Fruit fly (Drosophila melanogaster) whole organism, adult: Measurements from ENCODE around the gene CG44174.

Source experiments
- CG11617 ChIP-seq: fragments of 200-800 bp; sonication (Bioruptor generic); optimal IDR thresholded peaks from 2 replicates; lab custom pipeline; 2017; ENCODE audit warnings: mild to moderate bottlenecking, missing biosample characterization, missing genetic modification reagents, missing genetic modification characterization
- CG12768 ChIP-seq: fragments of 200-800 bp; sonication (Bioruptor generic); optimal IDR thresholded peaks from 2 replicates; lab custom pipeline; 2017; ENCODE audit warnings: missing biosample characterization, missing genetic modification characterization, mild to moderate bottlenecking, moderate library complexity, missing genetic modification reagents
- CG14711 ChIP-seq: fragments of 200-800 bp; sonication (Bioruptor generic); optimal IDR thresholded peaks from 2 replicates; lab custom pipeline; 2018; ENCODE audit warnings: missing biosample characterization, mild to moderate bottlenecking, missing genetic modification characterization, moderate library complexity
- CG1620 ChIP-seq: fragments of 200-800 bp; sonication (Bioruptor generic); optimal IDR thresholded peaks from 2 replicates; lab custom pipeline; 2016; ENCODE audit warnings: missing biosample characterization, missing genetic modification characterization
- CG33017 ChIP-seq: fragments of 200-800 bp; sonication (Bioruptor generic); optimal IDR thresholded peaks from 2 replicates; lab custom pipeline; 2018; ENCODE audit warnings: missing biosample characterization, mild to moderate bottlenecking, missing genetic modification characterization, moderate library complexity
- CG5204 ChIP-seq: fragments of 200-800 bp; sonication (Bioruptor generic); optimal IDR thresholded peaks from 2 replicates; lab custom pipeline; 2016; ENCODE audit warnings: missing biosample characterization, missing genetic modification characterization
- CG7045 ChIP-seq: fragments of 200-800 bp; sonication (Bioruptor generic); optimal IDR thresholded peaks from 2 replicates; lab custom pipeline; 2017; ENCODE audit warnings: missing biosample characterization, mild to moderate bottlenecking, missing genetic modification characterization
- CG7101 ChIP-seq: fragments of 200-800 bp; sonication (Bioruptor generic); optimal IDR thresholded peaks from 2 replicates; lab custom pipeline; 2018; ENCODE audit warnings: missing biosample characterization, mild to moderate bottlenecking, missing genetic modification characterization, moderate library complexity
- Clk ChIP-seq: fragments of 200-800 bp; sonication (Bioruptor generic); optimal IDR thresholded peaks from 2 replicates; lab custom pipeline; 2017; ENCODE audit warnings: missing biosample characterization, missing genetic modification characterization
- Crg-1 ChIP-seq: fragments of 200-800 bp; sonication (Bioruptor generic); optimal IDR thresholded peaks from 2 replicates; lab custom pipeline; 2016; ENCODE audit warnings: missing biosample characterization, missing genetic modification characterization
- Hr96 ChIP-seq: fragments of 200-800 bp; sonication (Bioruptor generic); optimal IDR thresholded peaks from 2 replicates; lab custom pipeline; 2016; ENCODE audit warnings: missing biosample characterization, missing genetic modification characterization
- Mnt ChIP-seq: fragments of 200-800 bp; sonication (Bioruptor generic); optimal IDR thresholded peaks from 2 replicates; lab custom pipeline; 2016; ENCODE audit warnings: missing biosample characterization, mild to moderate bottlenecking, missing genetic modification characterization
- bab1 ChIP-seq: fragments of 200-800 bp; sonication (Bioruptor generic); optimal IDR thresholded peaks from 3 replicates; lab custom pipeline; 2019; ENCODE audit warnings: missing biosample characterization, mild to moderate bottlenecking, missing genetic modification characterization, moderate library complexity
- cic ChIP-seq: fragments of 200-800 bp; sonication (Bioruptor generic); optimal IDR thresholded peaks from 2 replicates; lab custom pipeline; 2017; ENCODE audit warnings: missing biosample characterization, mild to moderate bottlenecking, missing genetic modification characterization, moderate library complexity
- cnc ChIP-seq, 2 experiments: fragments of >200 bp; optimal IDR thresholded peaks; 2 replicates each; lab custom pipeline; 2017
- kay ChIP-seq: fragments of 200-800 bp; sonication (Bioruptor generic); peaks from one replicate; lab custom pipeline; 2016; ENCODE audit warnings: missing biosample characterization, missing genetic modification characterization, borderline replicate concordance
- ovo ChIP-seq: fragments of 200-800 bp; sonication (Bioruptor generic); optimal IDR thresholded peaks from 2 replicates; lab custom pipeline; 2016; ENCODE audit warnings: missing biosample characterization, missing genetic modification characterization
- pad ChIP-seq: fragments of 200-800 bp; sonication (Bioruptor generic); optimal IDR thresholded peaks from 3 replicates; lab custom pipeline; 2017; ENCODE audit warnings: missing biosample characterization, missing genetic modification characterization, mild to moderate bottlenecking, moderate library complexity, missing genetic modification reagents
- tj ChIP-seq: fragments of 200-800 bp; sonication (Bioruptor generic); optimal IDR thresholded peaks from 3 replicates; lab custom pipeline; 2017; ENCODE audit warnings: missing biosample characterization, mild to moderate bottlenecking, missing genetic modification characterization, moderate library complexity

Gene CG44174

dm6 chr3R:19321457-19322172 lies 24.1 kb upstream of the CG44174 start:
- no peak for TF ChIP-seq CG11617
- no peak for TF ChIP-seq CG12768 (GFP tag; lab: Kevin White, UChicago)
- peak; percentile 39 for TF ChIP-seq tj
- peak; percentile 28 for TF ChIP-seq ovo (GFP tag; lab: Kevin White, UChicago)
- peak; percentile 23 for TF ChIP-seq bab1 (GFP tag; lab: Kevin White, UChicago)

dm6 chr3R:19319433-19319832 lies 21.9 kb upstream of the CG44174 start:
- TF ChIP-seq kay (GFP tag; lab: Kevin White, UChicago) (no peak), CG14711 (tag; lab: Kevin White, UChicago) (no peak), tj (no peak), Hr96 (GFP tag; lab: Kevin White, UChicago) (no peak), ovo (GFP tag; lab: Kevin White, UChicago) (no peak)

dm6 chr3R:19318452-19318851 lies 21.0 kb upstream of the CG44174 start:
- no peak for TF ChIP-seq CG33017
- no peak for TF ChIP-seq bab1 (GFP tag; lab: Kevin White, UChicago)
- no peak for TF ChIP-seq Crg-1 (GFP tag; lab: Kevin White, UChicago)

dm6 chr3R:19317184-19317747 lies 19.8 kb upstream of the CG44174 start:
- TF ChIP-seq cnc (optimal IDR thresholded peaks at IDR 0.05; lab: Kevin White, UChicago) (no peak), ovo (GFP tag; lab: Kevin White, UChicago) (no peak), CG33017 (no peak), CG7045 (no peak), cic (GFP tag; lab: Kevin White, UChicago) (no peak)

- TF ChIP-seq CG1620 (GFP tag; lab: Kevin White, UChicago) (no peak), CG12768 (GFP tag; lab: Kevin White, UChicago) (no peak), kay (GFP tag; lab: Kevin White, UChicago) (no peak)
These were observed 16.8 kb upstream of the CG44174 start for dm6 chr3R:19314283-19314682.

dm6 chr3R:19313200-19313599 lies 15.7 kb upstream of the CG44174 start:
- TF ChIP-seq CG33017: no peak
- TF ChIP-seq cnc (optimal IDR thresholded peaks at IDR 0.05; lab: Kevin White, UChicago): no peak
- no peak for TF ChIP-seq CG7101 (tag; lab: Kevin White, UChicago)
- TF ChIP-seq kay (GFP tag; lab: Kevin White, UChicago): no peak
- TF ChIP-seq cic (GFP tag; lab: Kevin White, UChicago): no peak
- no peak for TF ChIP-seq Crg-1 (GFP tag; lab: Kevin White, UChicago)
- no peak for TF ChIP-seq CG12768 (GFP tag; lab: Kevin White, UChicago)

dm6 chr3R:19312281-19312827 lies 14.9 kb upstream of the CG44174 start:
- TF ChIP-seq pad (GFP tag; lab: Kevin White, UChicago): no peak
- no peak for TF ChIP-seq Hr96 (GFP tag; lab: Kevin White, UChicago)
- TF ChIP-seq Mnt (GFP tag; lab: Kevin White, UChicago): no peak
- no peak for TF ChIP-seq Crg-1 (GFP tag; lab: Kevin White, UChicago)
- no peak for TF ChIP-seq CG7045
- TF ChIP-seq cic (GFP tag; lab: Kevin White, UChicago): no peak
- TF ChIP-seq CG14711 (tag; lab: Kevin White, UChicago): no peak
- no peak for TF ChIP-seq cnc (optimal IDR thresholded peaks at IDR 0.05; lab: Kevin White, UChicago)
- no peak for TF ChIP-seq CG5204 (GFP tag; lab: Kevin White, UChicago)
- TF ChIP-seq CG7101 (tag; lab: Kevin White, UChicago): no peak

- TF ChIP-seq kay (GFP tag; lab: Kevin White, UChicago) (no peak), CG7045 (no peak), tj (no peak), CG12768 (GFP tag; lab: Kevin White, UChicago) (no peak), CG1620 (GFP tag; lab: Kevin White, UChicago) (no peak), Clk (GFP tag; lab: Kevin White, UChicago) (no peak), pad (GFP tag; lab: Kevin White, UChicago) (no peak)
These were observed 13.0 kb upstream of the CG44174 start for dm6 chr3R:19310352-19311055.
